Fruit fly (Drosophila melanogaster) S2 (cell line): ENCODE measurements around the gene aux.

Experiments
- CG8478 ChIP-seq: fragments of >200 bp; optimal IDR thresholded peaks from 2 replicates; lab custom pipeline; 2018
- CTCF ChIP-seq, 2 experiments: fragments of >200 bp; optimal IDR thresholded peaks; 2 replicates each; lab custom pipeline; 2018

DNA sequence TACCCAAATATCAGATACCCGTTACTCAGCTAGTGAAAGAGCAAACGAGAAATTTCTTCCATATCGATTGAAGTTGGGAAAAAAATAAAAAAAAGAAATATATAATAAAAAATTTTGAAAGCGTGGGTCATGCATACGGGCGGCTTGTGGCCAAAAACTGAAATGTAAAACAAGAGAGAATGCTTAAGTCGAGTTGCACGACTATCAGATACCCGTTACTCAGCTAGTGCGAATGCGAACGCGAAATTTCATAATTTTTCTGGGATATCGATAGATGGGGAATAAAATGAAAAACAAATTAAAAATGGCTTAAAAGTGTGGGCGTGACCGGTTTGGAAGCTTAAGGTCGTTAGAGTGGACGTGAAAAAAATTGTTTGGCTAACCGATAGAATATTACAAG lies 56.8 kb downstream of the aux start:
- no peak for TF ChIP-seq CG8478 (lab: Kevin White, UChicago)
- no peak for TF ChIP-seq CTCF (optimal IDR thresholded peaks at IDR 0.05; lab: Kevin White, UChicago)
